Fruit fly (Drosophila melanogaster) whole organism, embryonic: ENCODE results near the gene CG43367.
A peak's percentile ranks its signal among the peaks of the same experiment; 100 is the strongest.

Experiments used
- Atf-2 ChIP-seq: fragments of 200-800 bp; sonication (Bioruptor generic); optimal IDR thresholded peaks from 2 replicates; lab custom pipeline; 2016; ENCODE audit warnings: missing biosample characterization, missing genetic modification characterization
- BEAF-32 ChIP-seq: fragments of 200-800 bp; sonication (Bioruptor generic); optimal IDR thresholded peaks from 3 replicates; lab custom pipeline; 2017; ENCODE audit warnings: missing biosample characterization, missing genetic modification characterization, mild to moderate bottlenecking, moderate library complexity, missing genetic modification reagents
- CG10209 ChIP-seq: fragments of 200-800 bp; sonication (Bioruptor generic); optimal IDR thresholded peaks from 3 replicates; lab custom pipeline; 2017; ENCODE audit warnings: missing biosample characterization, mild to moderate bottlenecking, missing genetic modification characterization, missing genetic modification reagents
- CG10431 ChIP-seq: fragments of 200-800 bp; sonication (Bioruptor generic); optimal IDR thresholded peaks from 3 replicates; lab custom pipeline; 2018; ENCODE audit warnings: missing biosample characterization, mild to moderate bottlenecking, missing genetic modification characterization
- CG10565 ChIP-seq: fragments of 200-800 bp; sonication (Bioruptor generic); optimal IDR thresholded peaks from 3 replicates; lab custom pipeline; 2016; ENCODE audit warnings: missing biosample characterization, mild to moderate bottlenecking, missing genetic modification characterization
- CG15514 ChIP-seq: fragments of 200-800 bp; sonication (Bioruptor generic); optimal IDR thresholded peaks from 3 replicates; lab custom pipeline; 2017; ENCODE audit warnings: missing biosample characterization, missing genetic modification characterization, mild to moderate bottlenecking, moderate library complexity, missing genetic modification reagents
- CG15696 ChIP-seq: fragments of 200-800 bp; sonication (Bioruptor generic); optimal IDR thresholded peaks from 2 replicates; lab custom pipeline; 2019; ENCODE audit warnings: missing biosample characterization, mild to moderate bottlenecking, missing genetic modification characterization, moderate library complexity
- CG17612 ChIP-seq: fragments of 200-800 bp; sonication (Bioruptor generic); IDR thresholded peaks from 2 replicates; pipeline ENCODE4 v1.3.6; 2022; ENCODE audit warnings: missing biosample characterization, missing genetic modification characterization
- CG2120 ChIP-seq: fragments of 200-800 bp; sonication (Bioruptor generic); optimal IDR thresholded peaks from 3 replicates; lab custom pipeline; 2016; ENCODE audit warnings: missing biosample characterization, missing genetic modification characterization
- CG6683 ChIP-seq: fragments of 200-800 bp; sonication (Bioruptor generic); optimal IDR thresholded peaks from 2 replicates; lab custom pipeline; 2017; ENCODE audit warnings: missing biosample characterization, mild to moderate bottlenecking, missing genetic modification characterization, missing genetic modification reagents
- CG7745 ChIP-seq: fragments of 200-800 bp; sonication (Bioruptor generic); optimal IDR thresholded peaks from 2 replicates; lab custom pipeline; 2018; ENCODE audit warnings: missing biosample characterization, mild to moderate bottlenecking, missing genetic modification characterization, moderate library complexity
- CG7987 ChIP-seq: fragments of 200-800 bp; sonication (Bioruptor generic); optimal IDR thresholded peaks from 2 replicates; lab custom pipeline; 2018; ENCODE audit warnings: missing biosample characterization, mild to moderate bottlenecking, missing genetic modification characterization, moderate library complexity
- CG8924 ChIP-seq: fragments of 200-800 bp; optimal IDR thresholded peaks from 3 replicates; lab custom pipeline; 2019; ENCODE audit warnings: missing biosample characterization, mild to moderate bottlenecking, missing genetic modification characterization, moderate library complexity
- CG9437 ChIP-seq: fragments of 200-800 bp; sonication (Bioruptor generic); optimal IDR thresholded peaks from 2 replicates; lab custom pipeline; 2018; ENCODE audit warnings: missing biosample characterization, mild to moderate bottlenecking, missing genetic modification characterization
- CkIIα-i1 ChIP-seq: fragments of 200-800 bp; sonication (Bioruptor generic); IDR thresholded peaks from 2 replicates; pipeline ENCODE4 v1.3.6; 2022; ENCODE audit warnings: missing biosample characterization, missing genetic modification characterization
- Dip2 ChIP-seq: fragments of 200-800 bp; sonication (Bioruptor generic); IDR thresholded peaks from 2 replicates; pipeline ENCODE4 v1.3.6; 2022; ENCODE audit warnings: missing biosample characterization, missing genetic modification characterization
- Doc2 ChIP-seq: fragments of 200-800 bp; sonication (Bioruptor generic); IDR thresholded peaks from 2 replicates; pipeline ENCODE4 v1.3.6; 2022; ENCODE audit warnings: missing biosample characterization, missing genetic modification characterization
- Doc3 ChIP-seq: fragments of 200-800 bp; sonication (Bioruptor generic); IDR thresholded peaks from 3 replicates; pipeline ENCODE4 v1.3.6; 2022; ENCODE audit warnings: missing biosample characterization, missing genetic modification characterization; ENCODE audit not compliant: partially characterized antibody
- Gsc ChIP-seq: fragments of 200-800 bp; sonication (Bioruptor generic); IDR thresholded peaks from 2 replicates; pipeline ENCODE4 v1.3.6; 2022; ENCODE audit warnings: missing biosample characterization, missing genetic modification characterization
- Pdp1 ChIP-seq, 2 experiments: fragments of 200-800 bp; sonication (Bioruptor generic); optimal IDR thresholded peaks; 3 replicates each; lab custom pipeline; 2016; ENCODE audit warnings: missing biosample characterization in 2 of 2, missing genetic modification characterization in 2 of 2, mild to moderate bottlenecking in 1 of 2, moderate library complexity in 1 of 2
- Poxn ChIP-seq: fragments of 200-800 bp; sonication (Bioruptor generic); IDR thresholded peaks from 2 replicates; pipeline ENCODE4 v1.3.6; 2022; ENCODE audit warnings: missing biosample characterization, missing genetic modification characterization
- Ptx1 ChIP-seq: fragments of 200-800 bp; sonication (Bioruptor generic); IDR thresholded peaks from 2 replicates; pipeline ENCODE4 v1.3.6; 2022; ENCODE audit warnings: missing biosample characterization, missing genetic modification characterization
- Sry-β ChIP-seq: fragments of 200-800 bp; sonication (Bioruptor generic); optimal IDR thresholded peaks from 2 replicates; lab custom pipeline; 2018; ENCODE audit warnings: missing biosample characterization, mild to moderate bottlenecking, missing genetic modification characterization, moderate library complexity
- Usf ChIP-seq: fragments of 200-800 bp; sonication (Bioruptor generic); optimal IDR thresholded peaks from 2 replicates; lab custom pipeline; 2017; ENCODE audit warnings: missing genotype, missing biosample characterization, missing genetic modification characterization
- YL-1 ChIP-seq: fragments of 200-800 bp; sonication (Bioruptor generic); optimal IDR thresholded peaks from 3 replicates; lab custom pipeline; 2017; ENCODE audit warnings: missing biosample characterization, mild to moderate bottlenecking, missing genetic modification characterization
- abd-A ChIP-seq: fragments of 200-800 bp; sonication (Bioruptor generic); optimal IDR thresholded peaks from 3 replicates; lab custom pipeline; 2019; ENCODE audit warnings: missing biosample characterization, mild to moderate bottlenecking, missing genetic modification characterization, moderate library complexity
- dimm ChIP-seq: fragments of 200-800 bp; sonication (Bioruptor generic); IDR thresholded peaks from 2 replicates; pipeline ENCODE4 v1.3.6; 2022; ENCODE audit warnings: missing biosample characterization, missing genetic modification characterization
- dm ChIP-seq: fragments of 200-800 bp; sonication (Bioruptor generic); optimal IDR thresholded peaks from 3 replicates; lab custom pipeline; 2016; ENCODE audit warnings: missing biosample characterization, missing genetic modification characterization
- ems ChIP-seq: fragments of 200-800 bp; sonication (Bioruptor generic); optimal IDR thresholded peaks from 3 replicates; lab custom pipeline; 2016; ENCODE audit warnings: missing biosample characterization, missing genetic modification characterization
- ewg ChIP-seq: fragments of 200-800 bp; sonication (Bioruptor generic); optimal IDR thresholded peaks from 3 replicates; lab custom pipeline; 2017; ENCODE audit warnings: mild to moderate bottlenecking, missing biosample characterization, missing genetic modification reagents, missing genetic modification characterization
- fd3F ChIP-seq: fragments of 200-800 bp; sonication (Bioruptor generic); optimal IDR thresholded peaks from 2 replicates; lab custom pipeline; 2018; ENCODE audit warnings: missing biosample characterization, mild to moderate bottlenecking, missing genetic modification characterization, moderate library complexity
- fd64A ChIP-seq: fragments of 200-800 bp; sonication (Bioruptor generic); optimal IDR thresholded peaks from 3 replicates; lab custom pipeline; 2018; ENCODE audit warnings: missing biosample characterization, mild to moderate bottlenecking, missing genetic modification characterization
- grn ChIP-seq: fragments of 200-800 bp; sonication (Bioruptor generic); optimal IDR thresholded peaks from 3 replicates; lab custom pipeline; 2017; ENCODE audit warnings: missing biosample characterization, missing genetic modification characterization
- gsb-n ChIP-seq: fragments of 200-800 bp; sonication (Bioruptor generic); optimal IDR thresholded peaks from 3 replicates; lab custom pipeline; 2018; ENCODE audit warnings: missing biosample characterization, mild to moderate bottlenecking, missing genetic modification characterization
- hkb ChIP-seq, 2 experiments: fragments of 200-800 bp in 1 of 2; fragments of >200 bp in 1 of 2; sonication (Bioruptor generic) in 1 of 2; IDR thresholded peaks in 1 of 2; optimal IDR thresholded peaks in 1 of 2; 2 replicates each; pipeline versions ENCODE4 v1.3.6 to Lab custom; 2017 to 2022; ENCODE audit warnings: missing biosample characterization in 1 of 2, missing genetic modification characterization in 1 of 2
- ind ChIP-seq: fragments of 200-800 bp; sonication (Bioruptor generic); optimal IDR thresholded peaks from 3 replicates; lab custom pipeline; 2016; ENCODE audit warnings: missing biosample characterization, missing genetic modification characterization
- kay ChIP-seq: fragments of 200-800 bp; sonication (Bioruptor generic); optimal IDR thresholded peaks from 2 replicates; lab custom pipeline; 2016; ENCODE audit warnings: missing biosample characterization, missing genetic modification characterization
- knrl ChIP-seq: fragments of 200-800 bp; sonication (Bioruptor generic); IDR thresholded peaks from 3 replicates; pipeline ENCODE4 v1.3.6; 2022; ENCODE audit warnings: missing biosample characterization, missing genetic modification characterization; ENCODE audit not compliant: partially characterized antibody
- pita ChIP-seq: fragments of 200-800 bp; sonication (Bioruptor generic); optimal IDR thresholded peaks from 2 replicates; lab custom pipeline; 2017; ENCODE audit warnings: missing biosample characterization, mild to moderate bottlenecking, missing genetic modification characterization
- psq ChIP-seq: fragments of 200-800 bp; sonication (Bioruptor generic); optimal IDR thresholded peaks from 2 replicates; lab custom pipeline; 2017; ENCODE audit warnings: missing biosample characterization, missing genetic modification characterization
- repo ChIP-seq: fragments of 200-800 bp; sonication (Bioruptor generic); optimal IDR thresholded peaks from 2 replicates; lab custom pipeline; 2016; ENCODE audit warnings: missing biosample characterization, missing genetic modification characterization
- sens ChIP-seq: fragments of 200-800 bp; sonication (Bioruptor generic); peaks from one replicate; lab custom pipeline; 2016; ENCODE audit warnings: missing biosample characterization, missing genetic modification characterization
- sens-2 ChIP-seq: fragments of 200-800 bp; sonication (Bioruptor generic); IDR thresholded peaks from 2 replicates; pipeline ENCODE4 v1.3.6; 2022; ENCODE audit warnings: missing biosample characterization, missing genetic modification characterization
- slbo ChIP-seq: fragments of 200-800 bp; sonication (Bioruptor generic); IDR thresholded peaks from 2 replicates; pipeline ENCODE4 v1.3.6; 2022; ENCODE audit warnings: missing biosample characterization, missing genetic modification characterization
- tna ChIP-seq: fragments of 200-800 bp; sonication (Bioruptor generic); IDR thresholded peaks from 2 replicates; pipeline ENCODE4 v1.3.6; 2022; ENCODE audit warnings: missing biosample characterization, missing genetic modification characterization; ENCODE audit not compliant: partially characterized antibody
- twi ChIP-seq: fragments of 200-800 bp; optimal IDR thresholded peaks from 2 replicates; lab custom pipeline; 2019; ENCODE audit warnings: missing biosample characterization, mild to moderate bottlenecking, missing genetic modification characterization, moderate library complexity
- tx ChIP-seq: fragments of 200-800 bp; sonication (Bioruptor generic); optimal IDR thresholded peaks from 2 replicates; lab custom pipeline; 2016; ENCODE audit warnings: missing biosample characterization, missing genetic modification characterization
- unc-4 ChIP-seq: fragments of 200-800 bp; sonication (Bioruptor generic); IDR thresholded peaks from 2 replicates; pipeline ENCODE4 v1.3.6; 2022; ENCODE audit warnings: missing biosample characterization, missing genetic modification characterization; ENCODE audit not compliant: partially characterized antibody
- wdn ChIP-seq: fragments of 200-800 bp; sonication (Bioruptor generic); IDR thresholded peaks from 2 replicates; pipeline ENCODE4 v1.3.6; 2022; ENCODE audit warnings: missing biosample characterization, missing genetic modification characterization
- wor ChIP-seq: fragments of 200-800 bp; sonication (Bioruptor generic); IDR thresholded peaks from 2 replicates; pipeline ENCODE4 v1.3.6; 2022; ENCODE audit warnings: missing biosample characterization, missing genetic modification characterization

The CG43367 gene

DNA sequence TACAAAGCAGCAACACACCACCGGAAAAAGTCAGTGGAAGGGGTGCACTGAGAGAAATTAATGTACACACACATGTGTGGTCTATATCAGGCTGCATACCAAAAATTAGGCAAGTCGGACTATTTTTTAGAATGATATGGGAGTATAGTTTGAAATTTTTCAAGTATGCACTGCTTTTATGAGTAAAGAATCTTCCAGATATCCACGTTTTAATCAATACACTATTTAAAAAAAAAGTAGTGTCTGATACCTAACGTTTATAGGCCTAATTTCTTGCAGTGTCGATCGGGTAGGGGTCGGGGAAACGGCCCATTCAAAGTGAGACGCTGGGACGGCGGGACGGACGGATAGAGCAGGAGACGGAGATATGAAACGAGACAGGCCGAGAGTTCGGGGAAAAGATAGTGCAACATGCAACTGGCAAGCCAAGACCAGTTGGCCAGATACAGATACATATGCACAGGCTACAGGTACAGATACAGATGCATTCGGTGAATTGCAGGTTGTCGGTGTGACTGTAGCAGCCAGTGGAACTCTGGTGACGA, 36.6 kb downstream of the CG43367 start (continued):
- peak; percentile 70 for TF ChIP-seq CG6683 (GFP tag; lab: Kevin White, UChicago)
- no peak for TF ChIP-seq unc-4 (GFP tag; lab: Robert Waterston, UW)
- TF ChIP-seq CG7745 (tag; lab: Kevin White, UChicago), result peak; percentile 77
- peak; percentile 93 for TF ChIP-seq Atf-2
- peak; percentile 99 for TF ChIP-seq CG15696 (tag; lab: Kevin White, UChicago)
- no peak for TF ChIP-seq wdn (GFP tag; lab: Robert Waterston, UW)
- TF ChIP-seq dm (GFP tag; lab: Kevin White, UChicago), result peak; percentile 85
- TF ChIP-seq CG10431 (GFP tag; lab: Kevin White, UChicago), result peak; percentile 89
- TF ChIP-seq CG10209 (GFP tag; lab: Kevin White, UChicago), result peak; percentile 95
- peak; percentile 40; the same call in 1 of the 2 replicates for TF ChIP-seq CG17612
- TF ChIP-seq dimm (GFP tag; lab: Robert Waterston, UW), result peak; percentile 71
- TF ChIP-seq slbo (GFP tag; lab: Robert Waterston, UW), result peak; percentile 51
- TF ChIP-seq repo (GFP tag; lab: Kevin White, UChicago), result peak; percentile 93
- no peak for TF ChIP-seq tna
- TF ChIP-seq Usf, result peak; percentile 86
- peak; percentile 29 for TF ChIP-seq CG15514 (GFP tag; lab: Kevin White, UChicago)
- TF ChIP-seq knrl (GFP tag; lab: Robert Waterston, UW), result no peak
- peak; percentile 96 for TF ChIP-seq gsb-n
- TF ChIP-seq Sry-β (GFP tag; lab: Kevin White, UChicago), result peak; percentile 62
- TF ChIP-seq sens (GFP tag; lab: Kevin White, UChicago), result peak; percentile 100
- TF ChIP-seq CkIIα-i1 (GFP tag; lab: Robert Waterston, UW), result no peak
- TF ChIP-seq kay (GFP tag; lab: Kevin White, UChicago), result peak; percentile 83
- peak; percentile 90 for TF ChIP-seq twi (tag; lab: Kevin White, UChicago)
- peak; percentile 87 for TF ChIP-seq Gsc (GFP tag; lab: Robert Waterston, UW)
- TF ChIP-seq Ptx1, result peak; percentile 93
- peak; percentile 88 for TF ChIP-seq ind (GFP tag; lab: Kevin White, UChicago)
- no peak for TF ChIP-seq pita (GFP tag; lab: Kevin White, UChicago)
- peak; percentile 66 for TF ChIP-seq CG10565 (GFP tag; lab: Kevin White, UChicago)
- TF ChIP-seq Dip2, result no peak
- peak; percentile 55 for TF ChIP-seq CG7987
- TF ChIP-seq wor (GFP tag; lab: Robert Waterston, UW), result peak; percentile 91
- peak; percentile 96 for TF ChIP-seq CG8924
- TF ChIP-seq abd-A, result peak; percentile 73
- peak; percentile 77 for TF ChIP-seq psq
- TF ChIP-seq Doc3, result no peak
- TF ChIP-seq CG9437 (GFP tag; lab: Kevin White, UChicago), result peak; percentile 86
- peak; percentile 91 for TF ChIP-seq ems
- peak; percentile 93 for TF ChIP-seq tx (GFP tag; lab: Kevin White, UChicago)
- peak; percentile 87 for TF ChIP-seq sens-2
- peak; percentile 43 for TF ChIP-seq CG2120 (GFP tag; lab: Kevin White, UChicago)
- no peak for TF ChIP-seq hkb (optimal IDR thresholded peaks at IDR 0.05; lab: Kevin White, UChicago)
- peak; percentile 91 for TF ChIP-seq hkb (GFP tag; IDR thresholded peaks at IDR 0.05; lab: Robert Waterston, UW)
- no peak for TF ChIP-seq BEAF-32 (GFP tag; lab: Kevin White, UChicago)
- peak; percentile 84 for TF ChIP-seq fd64A (GFP tag; lab: Kevin White, UChicago)
- peak; percentile 90 for TF ChIP-seq Pdp1 (GFP tag; optimal IDR thresholded peaks at IDR 0.05; lab: Kevin White, UChicago)
- no peak for TF ChIP-seq Doc2
- peak; percentile 90 for TF ChIP-seq ewg (GFP tag; lab: Kevin White, UChicago)
- TF ChIP-seq fd3F (GFP tag; lab: Kevin White, UChicago), result peak; percentile 54
- TF ChIP-seq Poxn (GFP tag; lab: Robert Waterston, UW), result no peak
- peak; percentile 80 for TF ChIP-seq YL-1
- peak; percentile 49 for TF ChIP-seq grn (GFP tag; lab: Kevin White, UChicago)
